Worm (Caenorhabditis elegans) whole organism, L3 larva: ENCODE measurements around the gene ctsa-3.2.

Experiments
- R02D3.7 ChIP-seq: fragments of 150-350 bp; optimal IDR thresholded peaks from 2 replicates; lab custom pipeline; 2014; ENCODE audit warnings: missing biosample characterization, missing genetic modification characterization
- ZK546.5 ChIP-seq: sonication (generic microtip); optimal IDR thresholded peaks from 2 replicates; lab custom pipeline; 2017; ENCODE audit warnings: missing biosample characterization, missing genetic modification characterization
- elt-3 ChIP-seq, 3 experiments: fragments of 150-350 bp in 1 of 3; sonication (generic microtip) in 2 of 3; optimal IDR thresholded peaks; 2 replicates in 2 of 3; 4 replicates in 1 of 3; lab custom pipeline; 2014 to 2017; ENCODE audit warnings: missing biosample characterization in 3 of 3, missing genetic modification characterization in 3 of 3
- jun-1 ChIP-seq: fragments of 150-350 bp; optimal IDR thresholded peaks from 2 replicates; lab custom pipeline; 2014; ENCODE audit warnings: missing biosample characterization, missing genetic modification reagents, missing genetic modification characterization
- mdl-1 ChIP-seq: fragments of 150-350 bp; optimal IDR thresholded peaks from 2 replicates; lab custom pipeline; 2014; ENCODE audit warnings: missing biosample characterization, missing genetic modification characterization
- pqm-1 ChIP-seq: fragments of 150-350 bp; optimal IDR thresholded peaks from 2 replicates; lab custom pipeline; 2017; ENCODE audit warnings: missing biosample characterization, missing genetic modification characterization, inconsistent platforms
- snpc-4 ChIP-seq: fragments of 150-350 bp; optimal IDR thresholded peaks from 2 replicates; lab custom pipeline; 2014; ENCODE audit warnings: missing biosample characterization, missing genetic modification characterization
- zag-1 ChIP-seq: fragments of 150-350 bp; optimal IDR thresholded peaks from 2 replicates; lab custom pipeline; 2014; ENCODE audit warnings: missing biosample characterization, missing genetic modification characterization

ce11 chrII:9891031-9891689, 16.2 kb downstream of the ctsa-3.2 start, which contains the start of gene vgln-1:
- TF ChIP-seq snpc-4 (no peak), elt-3 (tag; optimal IDR thresholded peaks at IDR 0.05; lab: Kevin White, UChicago) (no peak), mdl-1 (no peak), R02D3.7 (tag; lab: Kevin White, UChicago) (no peak), pqm-1 (no peak), ZK546.5 (no peak), jun-1 (no peak), zag-1 (no peak)
